Fruit fly (Drosophila melanogaster) whole organism, embryonic: ENCODE results near the gene moon.

Experiments
- Blimp-1 ChIP-seq: fragments of 200-800 bp; sonication (Bioruptor generic); optimal IDR thresholded peaks from 3 replicates; lab custom pipeline; 2018; ENCODE audit warnings: missing biosample characterization, missing genetic modification characterization, mild to moderate bottlenecking, moderate library complexity, missing genetic modification reagents
- CG10147 ChIP-seq: fragments of 200-800 bp; sonication (Bioruptor generic); optimal IDR thresholded peaks from 2 replicates; lab custom pipeline; 2019; ENCODE audit warnings: missing biosample characterization, mild to moderate bottlenecking, missing genetic modification characterization, moderate library complexity
- CG10366 ChIP-seq: fragments of 200-800 bp; sonication (Bioruptor generic); IDR thresholded peaks from 2 replicates; pipeline ENCODE4 v1.3.6; 2022; ENCODE audit warnings: missing biosample characterization, missing genetic modification characterization
- CG11504 ChIP-seq: fragments of 200-800 bp; sonication (Bioruptor generic); optimal IDR thresholded peaks from 3 replicates; lab custom pipeline; 2019; ENCODE audit warnings: missing biosample characterization, mild to moderate bottlenecking, missing genetic modification characterization, moderate library complexity
- CG12071 ChIP-seq: fragments of 200-800 bp; sonication (Bioruptor generic); optimal IDR thresholded peaks from 3 replicates; lab custom pipeline; 2018; ENCODE audit warnings: missing biosample characterization, mild to moderate bottlenecking, missing genetic modification characterization
- CG12391 ChIP-seq: fragments of 200-800 bp; sonication (Bioruptor generic); optimal IDR thresholded peaks from 3 replicates; lab custom pipeline; 2018; ENCODE audit warnings: missing biosample characterization, mild to moderate bottlenecking, missing genetic modification characterization, moderate library complexity
- CG13424 ChIP-seq: fragments of 200-800 bp; sonication (Bioruptor generic); optimal IDR thresholded peaks from 2 replicates; lab custom pipeline; 2019; ENCODE audit warnings: missing biosample characterization, mild to moderate bottlenecking, missing genetic modification characterization, moderate library complexity
- CG15269 ChIP-seq: fragments of 200-800 bp; sonication (Bioruptor generic); optimal IDR thresholded peaks from 2 replicates; lab custom pipeline; 2018; ENCODE audit warnings: missing biosample characterization, mild to moderate bottlenecking, missing genetic modification characterization, moderate library complexity
- CG17359 ChIP-seq: fragments of 200-800 bp; sonication (Bioruptor generic); optimal IDR thresholded peaks from 3 replicates; lab custom pipeline; 2018; ENCODE audit warnings: missing biosample characterization, mild to moderate bottlenecking, missing genetic modification characterization, moderate library complexity
- CG17385 ChIP-seq: fragments of 200-800 bp; sonication (Bioruptor generic); optimal IDR thresholded peaks from 3 replicates; lab custom pipeline; 2018; ENCODE audit warnings: missing biosample characterization, mild to moderate bottlenecking, missing genetic modification characterization
- CG18599 ChIP-seq: fragments of 200-800 bp; sonication (Bioruptor generic); optimal IDR thresholded peaks from 3 replicates; lab custom pipeline; 2017; ENCODE audit warnings: missing biosample characterization, missing genetic modification characterization, mild to moderate bottlenecking, moderate library complexity, missing genetic modification reagents
- CG2712 ChIP-seq: fragments of 200-800 bp; optimal IDR thresholded peaks from 3 replicates; lab custom pipeline; 2019; ENCODE audit warnings: missing biosample characterization, mild to moderate bottlenecking, missing genetic modification characterization, moderate library complexity
- CG30403 ChIP-seq: fragments of 200-800 bp; sonication (Bioruptor generic); optimal IDR thresholded peaks from 3 replicates; lab custom pipeline; 2016; ENCODE audit warnings: missing biosample characterization, missing genetic modification characterization
- CG32532 ChIP-seq: fragments of 200-800 bp; sonication (Bioruptor generic); IDR thresholded peaks from 2 replicates; pipeline ENCODE4 v1.3.6; 2022; ENCODE audit warnings: missing biosample characterization, missing genetic modification characterization
- CG3281 ChIP-seq: fragments of 200-800 bp; sonication (Bioruptor generic); optimal IDR thresholded peaks from 3 replicates; lab custom pipeline; 2017; ENCODE audit warnings: missing biosample characterization, mild to moderate bottlenecking, missing genetic modification characterization
- CG34422 ChIP-seq: fragments of 200-800 bp; sonication (Bioruptor generic); IDR thresholded peaks from 3 replicates; pipeline ENCODE4 v1.3.6; 2022; ENCODE audit warnings: missing biosample characterization, missing genetic modification characterization
- CG43689 ChIP-seq: fragments of 200-800 bp; sonication (Bioruptor generic); IDR thresholded peaks from 2 replicates; pipeline ENCODE4 v1.3.6; 2022; ENCODE audit warnings: missing biosample characterization, missing genetic modification characterization
- CG6813 ChIP-seq: fragments of 200-800 bp; sonication (Bioruptor generic); optimal IDR thresholded peaks from 2 replicates; lab custom pipeline; 2017; ENCODE audit warnings: missing biosample characterization, missing genetic modification characterization, mild to moderate bottlenecking, moderate library complexity, missing genetic modification reagents
- CG7556 ChIP-seq: fragments of 200-800 bp; sonication (Bioruptor generic); optimal IDR thresholded peaks from 2 replicates; lab custom pipeline; 2017; ENCODE audit warnings: missing biosample characterization, mild to moderate bottlenecking, missing genetic modification characterization
- CG7839 ChIP-seq: fragments of 200-800 bp; sonication (Bioruptor generic); optimal IDR thresholded peaks from 3 replicates; lab custom pipeline; 2018; ENCODE audit warnings: missing biosample characterization, mild to moderate bottlenecking, missing genetic modification characterization, moderate library complexity
- CG8388 ChIP-seq: fragments of 200-800 bp; sonication (Bioruptor generic); optimal IDR thresholded peaks from 2 replicates; lab custom pipeline; 2019; ENCODE audit warnings: missing biosample characterization, mild to moderate bottlenecking, missing genetic modification characterization, moderate library complexity
- CG9817 ChIP-seq: fragments of 200-800 bp; sonication (Bioruptor generic); optimal IDR thresholded peaks from 2 replicates; lab custom pipeline; 2018; ENCODE audit warnings: missing biosample characterization, mild to moderate bottlenecking, missing genetic modification characterization, moderate library complexity
- CoRest ChIP-seq: fragments of 200-800 bp; sonication (Bioruptor generic); optimal IDR thresholded peaks from 3 replicates; lab custom pipeline; 2018; ENCODE audit warnings: missing biosample characterization, mild to moderate bottlenecking, missing genetic modification characterization, moderate library complexity
- D19A ChIP-seq: fragments of 200-800 bp; optimal IDR thresholded peaks from 3 replicates; lab custom pipeline; 2019; ENCODE audit warnings: missing biosample characterization, mild to moderate bottlenecking, missing genetic modification characterization, moderate library complexity
- Hr51 ChIP-seq, 2 experiments: fragments of 200-800 bp; sonication (Bioruptor generic); optimal IDR thresholded peaks; 2 replicates in 1 of 2; 3 replicates in 1 of 2; lab custom pipeline; 2016 to 2018; ENCODE audit warnings: missing biosample characterization in 2 of 2, missing genetic modification characterization in 2 of 2, mild to moderate bottlenecking in 1 of 2, moderate library complexity in 1 of 2
- Med ChIP-seq: fragments of 200-800 bp; sonication (Bioruptor generic); peaks from one replicate; lab custom pipeline; 2016; ENCODE audit warnings: missing biosample characterization, missing genetic modification characterization, mild to moderate bottlenecking, inconsistent platforms, moderate library complexity
- Meics ChIP-seq: fragments of 200-800 bp; sonication (Bioruptor generic); optimal IDR thresholded peaks from 2 replicates; lab custom pipeline; 2017; ENCODE audit warnings: missing biosample characterization, mild to moderate bottlenecking, missing genetic modification characterization
- NfI ChIP-seq: fragments of 200-800 bp; sonication (Bioruptor generic); optimal IDR thresholded peaks from 3 replicates; lab custom pipeline; 2018; ENCODE audit warnings: missing biosample characterization, mild to moderate bottlenecking, missing genetic modification characterization, moderate library complexity
- Pdp1 ChIP-seq, 2 experiments: fragments of 200-800 bp; sonication (Bioruptor generic); optimal IDR thresholded peaks; 3 replicates each; lab custom pipeline; 2016; ENCODE audit warnings: missing biosample characterization in 2 of 2, missing genetic modification characterization in 2 of 2, mild to moderate bottlenecking in 1 of 2, moderate library complexity in 1 of 2
- Ptx1 ChIP-seq: fragments of 200-800 bp; sonication (Bioruptor generic); IDR thresholded peaks from 2 replicates; pipeline ENCODE4 v1.3.6; 2022; ENCODE audit warnings: missing biosample characterization, missing genetic modification characterization
- Rfx ChIP-seq: fragments of 200-800 bp; sonication (Bioruptor generic); IDR thresholded peaks from 2 replicates; pipeline ENCODE4 v1.3.6; 2022; ENCODE audit warnings: missing biosample characterization, missing genetic modification characterization
- al ChIP-seq: fragments of 200-800 bp; sonication (Bioruptor generic); IDR thresholded peaks from 2 replicates; pipeline ENCODE4 v1.3.6; 2022; ENCODE audit warnings: missing biosample characterization, missing genetic modification characterization
- bab2 ChIP-seq: fragments of 200-800 bp; sonication (Bioruptor generic); optimal IDR thresholded peaks from 2 replicates; lab custom pipeline; 2016; ENCODE audit warnings: missing biosample characterization, missing genetic modification characterization
- btn ChIP-seq: fragments of 200-800 bp; sonication (Bioruptor generic); optimal IDR thresholded peaks from 2 replicates; lab custom pipeline; 2016; ENCODE audit warnings: missing biosample characterization, missing genetic modification characterization
- crp ChIP-seq, 2 experiments: fragments of 200-800 bp; sonication (Bioruptor generic); optimal IDR thresholded peaks; 2 replicates in 1 of 2; 3 replicates in 1 of 2; lab custom pipeline; 2017; ENCODE audit warnings: missing biosample characterization in 2 of 2, missing genetic modification characterization in 2 of 2, mild to moderate bottlenecking in 1 of 2, moderate library complexity in 1 of 2
- cwo ChIP-seq: fragments of 200-800 bp; sonication (Bioruptor generic); optimal IDR thresholded peaks from 3 replicates; lab custom pipeline; 2017; ENCODE audit warnings: missing biosample characterization, missing genetic modification characterization, mild to moderate bottlenecking, moderate library complexity, missing genetic modification reagents
- dpn ChIP-seq, 2 experiments: fragments of 200-800 bp; sonication (Bioruptor generic); optimal IDR thresholded peaks; 3 replicates each; lab custom pipeline; 2016; ENCODE audit warnings: missing biosample characterization in 2 of 2, missing genetic modification characterization in 2 of 2
- dysf ChIP-seq: fragments of 200-800 bp; sonication (Bioruptor generic); IDR thresholded peaks from 3 replicates; pipeline ENCODE4 v1.3.6; 2022; ENCODE audit warnings: missing biosample characterization, missing genetic modification characterization
- eve ChIP-seq, 2 experiments: fragments of >200 bp; optimal IDR thresholded peaks; 2 replicates each; lab custom pipeline; 2017; ENCODE audit warnings: missing biosample characterization in 2 of 2, missing genetic modification characterization in 2 of 2
- exex ChIP-seq: fragments of 200-800 bp; sonication (Bioruptor generic); optimal IDR thresholded peaks from 4 replicates; lab custom pipeline; 2018; ENCODE audit warnings: missing biosample characterization, mild to moderate bottlenecking, missing genetic modification characterization, moderate library complexity
- gem ChIP-seq: fragments of 200-800 bp; sonication (Bioruptor generic); optimal IDR thresholded peaks from 2 replicates; lab custom pipeline; 2019; ENCODE audit warnings: missing biosample characterization, mild to moderate bottlenecking, missing genetic modification characterization, moderate library complexity
- grau ChIP-seq: fragments of 200-800 bp; optimal IDR thresholded peaks from 3 replicates; lab custom pipeline; 2019; ENCODE audit warnings: missing biosample characterization, mild to moderate bottlenecking, missing genetic modification characterization, moderate library complexity
- lab ChIP-seq: fragments of 200-800 bp; sonication (Bioruptor generic); optimal IDR thresholded peaks from 3 replicates; lab custom pipeline; 2017; ENCODE audit warnings: missing biosample characterization, missing genetic modification characterization, mild to moderate bottlenecking, moderate library complexity, missing genetic modification reagents
- nerfin-1 ChIP-seq: fragments of 200-800 bp; sonication (Bioruptor generic); optimal IDR thresholded peaks from 3 replicates; lab custom pipeline; 2019; ENCODE audit warnings: missing biosample characterization, mild to moderate bottlenecking, missing genetic modification characterization, moderate library complexity
- org-1 ChIP-seq: fragments of 200-800 bp; sonication (Bioruptor generic); optimal IDR thresholded peaks from 2 replicates; lab custom pipeline; 2017; ENCODE audit warnings: missing biosample characterization, missing genetic modification characterization
- scrt ChIP-seq: fragments of 200-800 bp; sonication (Bioruptor generic); optimal IDR thresholded peaks from 2 replicates; lab custom pipeline; 2018; ENCODE audit warnings: missing biosample characterization, mild to moderate bottlenecking, missing genetic modification characterization, moderate library complexity
- slbo ChIP-seq: fragments of 200-800 bp; sonication (Bioruptor generic); IDR thresholded peaks from 2 replicates; pipeline ENCODE4 v1.3.6; 2022; ENCODE audit warnings: missing biosample characterization, missing genetic modification characterization
- zfh1 ChIP-seq: fragments of 200-800 bp; sonication (Bioruptor generic); IDR thresholded peaks from 3 replicates; pipeline ENCODE4 v1.3.6; 2022; ENCODE audit warnings: missing biosample characterization, missing genetic modification characterization

moon gene

DNA sequence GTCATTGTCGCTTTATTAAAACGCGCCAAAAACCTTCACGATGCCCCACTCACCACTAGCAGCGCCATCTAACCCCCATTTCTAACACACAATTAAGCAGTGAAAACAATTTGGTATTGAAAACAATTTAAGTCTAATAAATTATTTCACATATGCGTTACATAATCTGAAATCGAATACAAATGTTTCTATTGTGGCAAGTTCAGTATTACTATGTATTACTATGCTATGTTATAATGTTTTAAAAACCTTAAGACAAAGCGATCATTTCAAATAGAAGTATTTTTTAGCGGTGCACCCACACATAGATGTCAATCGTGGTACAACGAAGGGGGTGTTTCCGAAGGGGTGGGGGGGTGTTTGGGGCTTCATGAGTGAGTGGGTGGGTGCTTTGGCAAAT, 1.0 kb upstream of the moon start (continued):
- TF ChIP-seq Blimp-1 (GFP tag; lab: Kevin White, UChicago) (peak; percentile 35), CG7839 (tag; lab: Kevin White, UChicago) (peak; percentile 54), zfh1 (no peak), CG13424 (peak; percentile 48), CoRest (peak; percentile 29), CG9817 (peak; percentile 20), lab (GFP tag; lab: Kevin White, UChicago) (peak; percentile 70), CG43689 (GFP tag; lab: Robert Waterston, UW) (no peak), btn (GFP tag; lab: Kevin White, UChicago) (no peak), bab2 (GFP tag; lab: Kevin White, UChicago) (no peak), CG17359 (peak; percentile 50), CG12071 (peak; percentile 28), CG11504 (tag; lab: Kevin White, UChicago) (peak; percentile 67), slbo (peak; percentile 36), CG32532 (GFP tag; lab: Robert Waterston, UW) (peak; percentile 27; the same call in 1 of the 2 replicates), dysf (GFP tag; lab: Robert Waterston, UW) (no peak), CG30403 (GFP tag; lab: Kevin White, UChicago) (peak; percentile 25), exex (tag; lab: Kevin White, UChicago) (peak; percentile 6), org-1 (GFP tag; lab: Kevin White, UChicago) (peak; percentile 2), CG34422 (GFP tag; lab: Robert Waterston, UW) (0 out of 3 replicates have a peak, but pooled peaks have one; percentile 18), gem (tag; lab: Kevin White, UChicago) (peak; percentile 65), CG15269 (tag; lab: Kevin White, UChicago) (peak; percentile 57), NfI (GFP tag; lab: Kevin White, UChicago) (peak; percentile 29), al (GFP tag; lab: Robert Waterston, UW) (no peak), scrt (peak; percentile 50), grau (peak; percentile 54), CG7556 (GFP tag; lab: Kevin White, UChicago) (peak; percentile 35), CG12391 (tag; lab: Kevin White, UChicago) (peak; percentile 40), CG3281 (peak; percentile 24), Hr51 (GFP tag; optimal IDR thresholded peaks at IDR 0.05; lab: Kevin White, UChicago) (peak in 1 of 2 experiments; percentile 44), D19A (tag; lab: Kevin White, UChicago) (peak; percentile 16), CG10366 (GFP tag; lab: Robert Waterston, UW) (peak; percentile 24; the same call in 1 of the 2 replicates), crp (GFP tag; optimal IDR thresholded peaks at IDR 0.05; lab: Kevin White, UChicago) (no peak), CG2712 (tag; lab: Kevin White, UChicago) (peak; percentile 36), CG10147 (peak; percentile 16), CG17385 (GFP tag; lab: Kevin White, UChicago) (peak; percentile 24), CG18599 (GFP tag; lab: Kevin White, UChicago) (peak; percentile 74), cwo (GFP tag; lab: Kevin White, UChicago) (peak; percentile 42), dpn (GFP tag; optimal IDR thresholded peaks at IDR 0.05; lab: Kevin White, UChicago) (no peak), Rfx (GFP tag; lab: Robert Waterston, UW) (0 out of 2 replicates have a peak, but pooled peaks have one; percentile 20), Meics (peak; percentile 29), Pdp1 (GFP tag; optimal IDR thresholded peaks at IDR 0.05; lab: Kevin White, UChicago) (peak in 1 of 2 experiments; percentile 47), nerfin-1 (tag; lab: Kevin White, UChicago) (peak; percentile 11), eve (GFP tag; optimal IDR thresholded peaks at IDR 0.05; lab: Kevin White, UChicago) (peak in 1 of 2 experiments; percentile 34), CG8388 (GFP tag; lab: Kevin White, UChicago) (peak; percentile 1), CG6813 (GFP tag; lab: Kevin White, UChicago) (peak; percentile 12), Med (GFP tag; lab: Kevin White, UChicago) (peak; percentile 81), Ptx1 (peak; percentile 27; the same call in 1 of the 2 replicates)
